Fruit fly (Drosophila melanogaster) whole organism, embryonic: Measurements from ENCODE around the gene CG15725.

Source experiments
- HmgD ChIP-seq: fragments of 200-800 bp; sonication (Bioruptor generic); optimal IDR thresholded peaks from 3 replicates; lab custom pipeline; 2016; ENCODE audit warnings: missing biosample characterization, missing genetic modification characterization
- maf-S ChIP-seq: fragments of 200-800 bp; sonication (Bioruptor generic); optimal IDR thresholded peaks from 2 replicates; lab custom pipeline; 2016; ENCODE audit warnings: missing biosample characterization, missing genetic modification characterization
- trh ChIP-seq: fragments of 200-800 bp; sonication (Bioruptor generic); optimal IDR thresholded peaks from 2 replicates; lab custom pipeline; 2016; ENCODE audit warnings: missing biosample characterization, missing genetic modification characterization

DNA sequence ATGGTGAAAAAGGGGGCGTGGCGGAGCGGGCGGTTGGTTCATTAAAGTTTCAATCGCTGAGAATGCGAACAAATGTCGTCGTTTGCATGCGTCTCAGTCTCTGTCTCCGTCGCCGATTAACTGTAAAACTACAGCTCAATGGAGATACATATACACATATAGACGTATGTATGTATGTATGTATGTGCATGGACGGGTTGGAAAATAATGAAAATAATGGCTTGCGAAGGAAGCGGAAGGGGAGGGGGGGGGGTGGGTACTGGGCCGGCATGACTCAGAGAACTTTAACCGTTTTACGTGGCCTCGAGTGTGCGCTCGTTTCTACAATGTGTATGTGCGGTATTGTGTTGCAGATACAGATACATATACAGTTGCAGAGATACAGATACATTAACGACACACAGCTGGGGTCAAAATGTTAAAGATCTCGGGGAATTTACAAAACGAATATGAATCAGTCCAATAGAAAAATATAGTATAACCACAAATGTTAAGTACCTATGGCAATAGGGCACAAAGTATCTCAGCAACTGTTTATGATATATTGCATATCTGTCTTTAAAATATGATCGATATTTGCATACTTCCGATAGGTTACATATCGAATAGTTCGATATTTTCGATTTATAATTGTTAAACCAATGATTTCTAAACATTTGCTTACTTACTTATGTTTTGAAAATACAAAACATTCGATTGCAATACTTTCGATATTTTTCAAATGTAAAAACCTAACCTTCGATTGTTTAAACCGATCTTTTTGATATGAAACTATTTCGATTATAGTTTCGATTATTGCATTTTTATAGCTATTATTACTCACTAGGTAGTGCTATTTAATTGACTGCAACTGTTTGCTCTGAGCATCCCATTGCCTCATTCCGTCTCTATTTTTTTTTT is 18.9 kb downstream of the CG15725 start:
- no peak for TF ChIP-seq maf-S (GFP tag; lab: Kevin White, UChicago)
- TF ChIP-seq trh: no peak
- TF ChIP-seq HmgD (GFP tag; lab: Kevin White, UChicago): no peak
